Fruit fly (Drosophila melanogaster) ovary, adult (tissue): ENCODE results near the gene opa.
A peak's percentile ranks its signal among the peaks of the same experiment; 100 is the strongest.

Experiments used
- CG17801 ChIP-seq: fragments of 200-800 bp; optimal IDR thresholded peaks from 2 replicates; lab custom pipeline; 2019; ENCODE audit warnings: missing biosample characterization, mild to moderate bottlenecking, missing genetic modification characterization, moderate library complexity; ENCODE audit not compliant: partially characterized antibody

The opa gene

dm6 chr3R:4852373-4852860 lies at the start of gene opa:
TSS of gene opa (plus strand) at chr3R:4852813.
- no peak for TF ChIP-seq CG17801

dm6 chr3R:4804126-4804649 lies 48.4 kb upstream of the opa start:
- TF ChIP-seq CG17801, result no peak

dm6 chr3R:4804828-4805707 lies 47.5 kb upstream of the opa start:
- peak; percentile 75 for TF ChIP-seq CG17801

- TF ChIP-seq CG17801, result peak; percentile 74
These were observed 46.3 kb upstream of the opa start for dm6 chr3R:4806318-4806757.

dm6 chr3R:4807582-4807981 lies 45.0 kb upstream of the opa start:
- no peak for TF ChIP-seq CG17801

- peak; percentile 20 for TF ChIP-seq CG17801
These were observed 42.5 kb upstream of the opa start for dm6 chr3R:4809944-4810653.

dm6 chr3R:4811124-4811935 lies 41.3 kb upstream of the opa start, which contains the start of gene Gmppb:
TSS of gene Gmppb (plus strand) at chr3R:4811444.
- TF ChIP-seq CG17801, result no peak

dm6 chr3R:4811936-4812534 lies 40.6 kb upstream of the opa start, which contains the start of the genes Hus1-like and ctrip:
TSS of gene Hus1-like (minus strand) at chr3R:4812096.
TSS of gene ctrip (minus strand) at chr3R:4812096.
- peak; percentile 41 for TF ChIP-seq CG17801

dm6 chr3R:4813172-4813716 lies 39.4 kb upstream of the opa start:
- TF ChIP-seq CG17801, result peak; percentile 29

- TF ChIP-seq CG17801, result no peak
These were observed 37.9 kb upstream of the opa start for dm6 chr3R:4814677-4815076.

- no peak for TF ChIP-seq CG17801
These were observed 36.6 kb upstream of the opa start, which contains the start of gene BBS5 for dm6 chr3R:4816018-4816417. TSS of gene BBS5 (plus strand) at chr3R:4816318.

dm6 chr3R:4821098-4821605 lies 31.5 kb upstream of the opa start, which contains the start of gene CG14657:
TSS of gene CG14657 (minus strand) at chr3R:4821432.
- TF ChIP-seq CG17801, result no peak

dm6 chr3R:4825188-4825587 lies 27.4 kb upstream of the opa start:
- no peak for TF ChIP-seq CG17801

dm6 chr3R:4830413-4830812 lies 22.2 kb upstream of the opa start, which contains the start of gene CG14658:
TSS of gene CG14658 (minus strand) at chr3R:4830513.
- TF ChIP-seq CG17801, result no peak

dm6 chr3R:4831197-4831596 lies 21.4 kb upstream of the opa start, which contains the start of gene CG14659:
TSS of gene CG14659 (minus strand) at chr3R:4831297.
- TF ChIP-seq CG17801, result no peak
